Worm (Caenorhabditis elegans) whole organism, young adult: ENCODE measurements around the gene Y102A5C.4.
A peak's percentile ranks its signal among the peaks of the same experiment; 100 is the strongest.

Experiments used
- F33H1.4 ChIP-seq: fragments of 200-800 bp; sonication (Bioruptor generic); IDR thresholded peaks from 2 replicates; pipeline ENCODE4 v1.3.6; 2022; ENCODE audit warnings: missing genetic modification reagents, missing genetic modification characterization, missing compliant biosample characterization
- F37B4.10 ChIP-seq: fragments of 200-800 bp; sonication (Bioruptor generic); IDR thresholded peaks from 2 replicates; pipeline ENCODE4 v1.3.6; 2022; ENCODE audit warnings: missing genetic modification characterization, missing compliant biosample characterization
- F52B5.7 ChIP-seq: sonication (generic microtip); optimal IDR thresholded peaks from 2 replicates; lab custom pipeline; 2016; ENCODE audit warnings: mild to moderate bottlenecking, missing genetic modification characterization, missing compliant biosample characterization
- F57A8.1 ChIP-seq: fragments of 200-800 bp; sonication (Bioruptor generic); optimal IDR thresholded peaks from 2 replicates; lab custom pipeline; 2018; ENCODE audit warnings: mild to moderate bottlenecking, missing genetic modification characterization, moderate library complexity, missing compliant biosample characterization
- T07F8.4 ChIP-seq: sonication (generic microtip); optimal IDR thresholded peaks from 2 replicates; lab custom pipeline; 2016; ENCODE audit warnings: mild to moderate bottlenecking, missing genetic modification characterization, moderate library complexity, missing compliant biosample characterization
- Y53F4B.3 ChIP-seq: fragments of 200-800 bp; sonication (Bioruptor generic); IDR thresholded peaks from 2 replicates; pipeline ENCODE4 v1.3.6; 2022; ENCODE audit warnings: missing genetic modification reagents, missing genetic modification characterization, missing compliant biosample characterization
- Y56A3A.18 ChIP-seq: fragments of 200-800 bp; sonication (Bioruptor generic); IDR thresholded peaks from 2 replicates; pipeline ENCODE4 v1.3.6; 2022; ENCODE audit warnings: missing genetic modification reagents, missing genetic modification characterization, missing compliant biosample characterization
- Y67H2A.10 ChIP-seq: fragments of 200-800 bp; sonication (Bioruptor generic); conservative IDR thresholded peaks from 2 replicates; pipeline ENCODE4 v1.3.6; 2022; ENCODE audit warnings: missing genetic modification reagents, missing genetic modification characterization, missing compliant biosample characterization
- akir-1 ChIP-seq: fragments of 200-800 bp; sonication (Bioruptor generic); optimal IDR thresholded peaks from 2 replicates; lab custom pipeline; 2018; ENCODE audit warnings: mild to moderate bottlenecking, missing genetic modification characterization, moderate library complexity, missing compliant biosample characterization
- aptf-2 ChIP-seq: fragments of 200-800 bp; sonication (Bioruptor generic); conservative IDR thresholded peaks from 2 replicates; pipeline ENCODE4 v1.3.6; 2022; ENCODE audit warnings: missing genetic modification reagents, missing genetic modification characterization, missing compliant biosample characterization
- aptf-3 ChIP-seq: fragments of 200-800 bp; sonication (Bioruptor generic); IDR thresholded peaks from 2 replicates; pipeline ENCODE4 v1.3.6; 2022; ENCODE audit warnings: missing genetic modification characterization, missing compliant biosample characterization
- attf-5 ChIP-seq: fragments of 200-800 bp; sonication (Bioruptor generic); optimal IDR thresholded peaks from 2 replicates; lab custom pipeline; 2018; ENCODE audit warnings: mild to moderate bottlenecking, missing genetic modification characterization, missing compliant biosample characterization
- bed-1 ChIP-seq: fragments of 200-800 bp; sonication (Bioruptor generic); IDR thresholded peaks from 2 replicates; pipeline ENCODE4 v1.3.6; 2022; ENCODE audit warnings: missing genetic modification reagents, missing genetic modification characterization, missing compliant biosample characterization
- cebp-1 ChIP-seq, 2 experiments: fragments of 200-800 bp in 1 of 2; sonication (Bioruptor generic) in 1 of 2; sonication (generic microtip) in 1 of 2; IDR thresholded peaks in 1 of 2; optimal IDR thresholded peaks in 1 of 2; 2 replicates each; pipeline versions ENCODE4 v1.3.6 to Lab custom; 2017 to 2022; ENCODE audit warnings: missing compliant biosample characterization in 2 of 2, missing genetic modification characterization in 2 of 2, mild to moderate bottlenecking in 1 of 2, missing genetic modification reagents in 1 of 2, moderate library complexity in 1 of 2
- cebp-2 ChIP-seq: fragments of 200-800 bp; sonication (Bioruptor generic); IDR thresholded peaks from 2 replicates; pipeline ENCODE4 v1.3.6; 2022; ENCODE audit warnings: missing genetic modification characterization, missing compliant biosample characterization
- ceh-27 ChIP-seq: fragments of 200-800 bp; sonication (Bioruptor generic); optimal IDR thresholded peaks from 2 replicates; lab custom pipeline; 2018; ENCODE audit warnings: mild to moderate bottlenecking, missing genetic modification characterization, moderate library complexity, missing compliant biosample characterization
- ceh-58 ChIP-seq: fragments of 200-800 bp; sonication (Bioruptor generic); IDR thresholded peaks from 2 replicates; pipeline ENCODE4 v1.3.6; 2022; ENCODE audit warnings: missing genetic modification characterization, missing compliant biosample characterization
- fkh-3 ChIP-seq: sonication (generic microtip); optimal IDR thresholded peaks from 2 replicates; lab custom pipeline; 2016; ENCODE audit warnings: mild to moderate bottlenecking, missing genetic modification characterization, missing compliant biosample characterization
- hsf-1 ChIP-seq: fragments of 200-800 bp; sonication (Bioruptor generic); IDR thresholded peaks from 2 replicates; pipeline ENCODE4 v1.3.6; 2022; ENCODE audit warnings: missing genetic modification reagents, missing genetic modification characterization, missing compliant biosample characterization
- let-607 ChIP-seq, 2 experiments: fragments of 200-800 bp in 1 of 2; sonication (Bioruptor generic) in 1 of 2; sonication (generic microtip) in 1 of 2; optimal IDR thresholded peaks; 2 replicates each; lab custom pipeline; 2016 to 2018; ENCODE audit warnings: mild to moderate bottlenecking in 2 of 2, missing compliant biosample characterization in 2 of 2, missing genetic modification characterization in 2 of 2, moderate library complexity in 2 of 2, missing genotype in 1 of 2
- lsy-27 ChIP-seq: sonication (generic microtip); optimal IDR thresholded peaks from 2 replicates; lab custom pipeline; 2017; ENCODE audit warnings: missing genetic modification characterization, mild to moderate bottlenecking, missing compliant biosample characterization, antibody characterized with exemption, missing genotype, borderline replicate concordance; ENCODE audit not compliant: insufficient read depth
- mel-28 ChIP-seq: sonication (generic microtip); optimal IDR thresholded peaks from 2 replicates; lab custom pipeline; 2016; ENCODE audit warnings: borderline replicate concordance, mild to moderate bottlenecking, missing genetic modification characterization, missing compliant biosample characterization
- nhr-179 ChIP-seq: sonication (generic microtip); optimal IDR thresholded peaks from 2 replicates; lab custom pipeline; 2016; ENCODE audit warnings: mild to moderate bottlenecking, missing genetic modification characterization, missing compliant biosample characterization
- nhr-90 ChIP-seq: sonication (generic microtip); optimal IDR thresholded peaks from 2 replicates; lab custom pipeline; 2016; ENCODE audit warnings: missing genotype, mild to moderate bottlenecking, missing genetic modification characterization, missing compliant biosample characterization
- rec-8 ChIP-seq, 2 experiments: sonication (generic microtip); optimal IDR thresholded peaks; 2 replicates each; lab custom pipeline; 2016; ENCODE audit warnings: mild to moderate bottlenecking in 2 of 2, missing genetic modification characterization in 2 of 2, missing genetic modification reagents in 2 of 2, missing genotype in 2 of 2, missing biosample characterization in 1 of 2, missing compliant biosample characterization in 1 of 2, moderate library complexity in 1 of 2
- repo-1 ChIP-seq: sonication (generic microtip); optimal IDR thresholded peaks from 2 replicates; lab custom pipeline; 2017; ENCODE audit warnings: mild to moderate bottlenecking, missing genetic modification characterization, missing compliant biosample characterization
- sea-2 ChIP-seq: fragments of 200-800 bp; sonication (Bioruptor generic); IDR thresholded peaks from 2 replicates; pipeline ENCODE4 v1.3.6; 2022; ENCODE audit warnings: missing genetic modification characterization, missing compliant biosample characterization
- snpc-3.4 ChIP-seq: sonication (generic microtip); optimal IDR thresholded peaks from 2 replicates; lab custom pipeline; 2017; ENCODE audit warnings: missing genetic modification characterization, mild to moderate bottlenecking, missing compliant biosample characterization, antibody characterized with exemption, moderate library complexity, missing genotype, missing genetic modification reagents
- unc-130 ChIP-seq: sonication (generic microtip); optimal IDR thresholded peaks from 2 replicates; lab custom pipeline; 2016; ENCODE audit warnings: missing genetic modification reagents, missing genetic modification characterization, missing compliant biosample characterization
- ztf-18 ChIP-seq: sonication (generic microtip); optimal IDR thresholded peaks from 2 replicates; lab custom pipeline; 2016; ENCODE audit warnings: missing genotype, mild to moderate bottlenecking, missing genetic modification characterization, missing compliant biosample characterization
- ztf-3 ChIP-seq: fragments of 200-800 bp; sonication (Bioruptor generic); optimal IDR thresholded peaks from 2 replicates; lab custom pipeline; 2018; ENCODE audit warnings: mild to moderate bottlenecking, missing genetic modification characterization, missing compliant biosample characterization

The Y102A5C.4 gene

ce11 chrV:16921952-16922351, at the start of gene Y102A5C.4:
TSS of gene Y102A5C.4 (plus strand) at chrV:16922252.
- TF ChIP-seq Y56A3A.18 (GFP tag; lab: Robert Waterston, UW) (no peak), unc-130 (no peak), ztf-18 (tag; lab: Kevin White, UChicago) (no peak)

DNA sequence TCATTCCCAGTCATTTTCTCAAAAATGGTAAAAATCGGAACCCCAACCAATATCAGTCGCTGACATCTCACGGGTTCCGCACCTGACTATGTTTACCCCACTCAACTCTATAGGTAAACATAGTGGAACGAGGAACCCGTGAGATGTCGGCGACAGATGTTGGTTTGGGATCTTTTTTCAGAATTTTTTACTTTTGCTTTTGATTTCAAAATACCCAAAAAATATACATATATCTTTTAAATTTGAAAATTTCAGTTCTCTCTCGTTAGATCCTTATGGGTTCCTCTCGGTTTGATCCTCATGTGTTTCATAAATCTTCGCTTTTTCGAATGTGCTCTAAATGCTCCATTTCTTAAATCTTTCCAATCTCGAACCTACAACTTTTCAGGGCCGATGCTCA, 48.4 kb upstream of the Y102A5C.4 start, which contains the start of gene srw-23:
srw-23 (plus strand) TSS at position 301 of the 400 bp plus-strand sequence.
- TF ChIP-seq repo-1: no peak

DNA sequence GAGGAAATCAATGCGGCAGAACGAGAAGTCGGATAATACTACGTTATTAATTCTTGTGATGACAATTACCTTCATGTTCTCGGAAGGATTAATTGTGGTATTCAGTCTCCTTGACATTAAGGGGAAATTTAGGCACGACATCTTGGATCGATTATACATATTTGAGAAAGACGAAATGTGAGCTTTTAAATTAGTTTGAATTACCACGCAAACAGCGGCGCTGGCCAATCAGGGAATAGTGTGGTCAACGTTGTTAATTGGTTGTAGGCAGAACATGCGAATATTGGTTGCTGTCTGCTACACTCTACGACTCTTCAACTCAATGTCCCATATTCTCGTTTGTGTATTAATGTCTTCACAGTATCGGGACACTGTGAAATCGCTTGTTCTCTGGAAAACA, 47.1 kb upstream of the Y102A5C.4 start, which contains the start of gene F49A5.10:
F49A5.10 (plus strand) TSS at position 301 of the 400 bp plus-strand sequence.
- TF ChIP-seq nhr-90 (tag; lab: Kevin White, UChicago) (no peak), attf-5 (GFP tag; lab: Kevin White, UChicago) (no peak), ceh-27 (GFP tag; lab: Kevin White, UChicago) (no peak), repo-1 (no peak), rec-8 (tag; optimal IDR thresholded peaks at IDR 0.05; lab: Kevin White, UChicago) (no peak), F33H1.4 (no peak), akir-1 (no peak), bed-1 (GFP tag; lab: Robert Waterston, UW) (no peak), F52B5.7 (tag; lab: Kevin White, UChicago) (no peak), aptf-3 (GFP tag; lab: Robert Waterston, UW) (no peak), fkh-3 (no peak), sea-2 (GFP tag; lab: Robert Waterston, UW) (no peak), cebp-1 (GFP tag; IDR thresholded peaks at IDR 0.05; lab: Robert Waterston, UW) (no peak), cebp-1 (tag; optimal IDR thresholded peaks at IDR 0.05; lab: Kevin White, UChicago) (no peak), ztf-3 (GFP tag; lab: Kevin White, UChicago) (no peak)

- peak; percentile 92 for TF ChIP-seq hsf-1
Observed at ce11 chrV:16877081-16877480, 45.0 kb upstream of the Y102A5C.4 start.

ce11 chrV:16879532-16879931, 42.5 kb upstream of the Y102A5C.4 start:
- TF ChIP-seq let-607 (tag; optimal IDR thresholded peaks at IDR 0.05; lab: Kevin White, UChicago): no peak
- TF ChIP-seq cebp-2 (GFP tag; lab: Robert Waterston, UW): no peak
- no peak for TF ChIP-seq ceh-27 (GFP tag; lab: Kevin White, UChicago)
- no peak for TF ChIP-seq aptf-2 (GFP tag; lab: Robert Waterston, UW)
- TF ChIP-seq lsy-27 (tag; lab: Kevin White, UChicago): no peak
- no peak for TF ChIP-seq mel-28 (tag; lab: Kevin White, UChicago)
- no peak for TF ChIP-seq snpc-3.4 (tag; lab: Kevin White, UChicago)
- no peak for TF ChIP-seq T07F8.4 (tag; lab: Kevin White, UChicago)
- no peak for TF ChIP-seq F57A8.1 (GFP tag; lab: Kevin White, UChicago)
- no peak for TF ChIP-seq nhr-90 (tag; lab: Kevin White, UChicago)
- TF ChIP-seq Y56A3A.18 (GFP tag; lab: Robert Waterston, UW): no peak
- no peak for TF ChIP-seq Y53F4B.3 (GFP tag; lab: Robert Waterston, UW)
- TF ChIP-seq Y67H2A.10: no peak
- no peak for TF ChIP-seq nhr-179 (tag; lab: Kevin White, UChicago)
- TF ChIP-seq F37B4.10 (GFP tag; lab: Robert Waterston, UW): no peak
- no peak for TF ChIP-seq ceh-58 (GFP tag; lab: Robert Waterston, UW)
